Worm (Caenorhabditis elegans): Measurements from ENCODE around the gene mre-11.

The mre-11 gene

ce11 chrV:10736756-10737155 is at the start of gene mre-11, which contains the start of gene wdr-5.3:
mre-11 (minus strand) TSS chrV:10736868.
wdr-5.3 (plus strand) TSS chrV:10737116.
- TF ChIP-seq lin-13 (tag; optimal IDR thresholded peaks at IDR 0.05) (peak; percentile 23), snpc-4 (tag; optimal IDR thresholded peaks at IDR 0.05) (no peak)

ce11 chrV:10784011-10784410 is 47.3 kb upstream of the mre-11 start, which contains the start of gene D1054.8:
D1054.8 (plus strand) TSS chrV:10784311.
- TF ChIP-seq ham-2 (GFP tag; optimal IDR thresholded peaks at IDR 0.05): no peak
- no peak for TF ChIP-seq elt-1 (tag; optimal IDR thresholded peaks at IDR 0.05; ENCODE audit: borderline replicate concordance, insufficient read depth)

ce11 chrV:10776528-10777055 is 39.9 kb upstream of the mre-11 start, which contains the start of gene D1054.5:
D1054.5 (minus strand) TSS chrV:10776578.
- TF ChIP-seq ceh-39 (tag; optimal IDR thresholded peaks at IDR 0.05): no peak
- no peak for TF ChIP-seq nhr-28 (tag; optimal IDR thresholded peaks at IDR 0.05)
- no peak for TF ChIP-seq mls-2 (tag; optimal IDR thresholded peaks at IDR 0.05)

ce11 chrV:10773216-10773615 is 36.5 kb upstream of the mre-11 start:
- TF ChIP-seq nhr-12 (tag; optimal IDR thresholded peaks at IDR 0.05) (no peak), nhr-237 (tag; optimal IDR thresholded peaks at IDR 0.05) (no peak), cnd-1 (tag; optimal IDR thresholded peaks at IDR 0.05) (no peak), sptf-1 (tag; optimal IDR thresholded peaks at IDR 0.05) (no peak), unc-62 (GFP tag; optimal IDR thresholded peaks at IDR 0.05) (no peak), hlh-1 (tag; optimal IDR thresholded peaks at IDR 0.05) (no peak), M03D4.4 (tag; optimal IDR thresholded peaks at IDR 0.05) (no peak), ztf-11 (tag; optimal IDR thresholded peaks at IDR 0.05) (no peak), unc-39 (tag; optimal IDR thresholded peaks at IDR 0.05) (no peak), bed-3 (GFP tag; optimal IDR thresholded peaks at IDR 0.05) (no peak)

- no peak for TF ChIP-seq cnd-1 (tag; optimal IDR thresholded peaks at IDR 0.05)
- no peak for TF ChIP-seq unc-120 (tag; optimal IDR thresholded peaks at IDR 0.05; ENCODE audit: poor library complexity, severe bottlenecking)
- TF ChIP-seq lin-13 (tag; optimal IDR thresholded peaks at IDR 0.05): no peak
- TF ChIP-seq nhr-12 (tag; optimal IDR thresholded peaks at IDR 0.05): no peak
- TF ChIP-seq ham-2 (GFP tag; optimal IDR thresholded peaks at IDR 0.05): no peak
- TF ChIP-seq ztf-11 (tag; optimal IDR thresholded peaks at IDR 0.05): no peak
- no peak for TF ChIP-seq snpc-4 (tag; optimal IDR thresholded peaks at IDR 0.05)
- TF ChIP-seq elt-3 (tag; optimal IDR thresholded peaks at IDR 0.05): no peak
- no peak for TF ChIP-seq elt-1 (tag; optimal IDR thresholded peaks at IDR 0.05; ENCODE audit: borderline replicate concordance, insufficient read depth)
- TF ChIP-seq blmp-1 (tag; optimal IDR thresholded peaks at IDR 0.05): no peak
- no peak for TF ChIP-seq nhr-28 (tag; optimal IDR thresholded peaks at IDR 0.05)
- TF ChIP-seq ceh-39 (tag; optimal IDR thresholded peaks at IDR 0.05): no peak
- TF ChIP-seq ces-1 (GFP tag; optimal IDR thresholded peaks at IDR 0.05): no peak
- TF ChIP-seq flh-1 (GFP tag; optimal IDR thresholded peaks at IDR 0.05): no peak
Measured at ce11 chrV:10771390-10771789, 34.7 kb upstream of the mre-11 start, which contains the start of gene D1054.3. D1054.3 (plus strand) TSS chrV:10771451.

ce11 chrV:10770026-10770425 is 33.4 kb upstream of the mre-11 start, which contains the start of the genes D1054.1 and pas-2:
D1054.1 (minus strand) TSS chrV:10770217.
pas-2 (plus strand) TSS chrV:10770368.
- no peak for TF ChIP-seq unc-62 (GFP tag; optimal IDR thresholded peaks at IDR 0.05)
- peak; percentile 15 for TF ChIP-seq mep-1 (tag; optimal IDR thresholded peaks at IDR 0.05)
- peak; percentile 85 for TF ChIP-seq ces-1 (GFP tag; optimal IDR thresholded peaks at IDR 0.05)
- no peak for TF ChIP-seq nhr-28 (tag; optimal IDR thresholded peaks at IDR 0.05)

- TF ChIP-seq cnd-1 (tag; optimal IDR thresholded peaks at IDR 0.05): no peak
- peak; percentile 94 for TF ChIP-seq zip-8 (tag; optimal IDR thresholded peaks at IDR 0.05)
- TF ChIP-seq ham-2 (GFP tag; optimal IDR thresholded peaks at IDR 0.05): no peak
- TF ChIP-seq unc-39 (tag; optimal IDR thresholded peaks at IDR 0.05): no peak
- TF ChIP-seq drap-1 (GFP tag; optimal IDR thresholded peaks at IDR 0.05): no peak
Measured at ce11 chrV:10768892-10769291, 32.2 kb upstream of the mre-11 start.

ce11 chrV:10764066-10764465 is 27.4 kb upstream of the mre-11 start, which contains the start of gene ocr-1:
ocr-1 (plus strand) TSS chrV:10764366.
- TF ChIP-seq hlh-1 (tag; optimal IDR thresholded peaks at IDR 0.05) (no peak), M03D4.4 (tag; optimal IDR thresholded peaks at IDR 0.05) (no peak), ceh-83 (GFP tag; optimal IDR thresholded peaks at IDR 0.05) (no peak), lin-13 (tag; optimal IDR thresholded peaks at IDR 0.05) (no peak), mls-2 (tag; optimal IDR thresholded peaks at IDR 0.05) (no peak), lin-32 (GFP tag; optimal IDR thresholded peaks at IDR 0.05) (no peak), ham-2 (GFP tag; optimal IDR thresholded peaks at IDR 0.05) (no peak), flh-1 (GFP tag; optimal IDR thresholded peaks at IDR 0.05) (no peak), zip-8 (tag; optimal IDR thresholded peaks at IDR 0.05) (no peak)
